Worm (Caenorhabditis elegans): ENCODE results near the gene dhgd-1.
A peak's percentile ranks its signal among the peaks of the same experiment; 100 is the strongest.

dhgd-1 gene

DNA sequence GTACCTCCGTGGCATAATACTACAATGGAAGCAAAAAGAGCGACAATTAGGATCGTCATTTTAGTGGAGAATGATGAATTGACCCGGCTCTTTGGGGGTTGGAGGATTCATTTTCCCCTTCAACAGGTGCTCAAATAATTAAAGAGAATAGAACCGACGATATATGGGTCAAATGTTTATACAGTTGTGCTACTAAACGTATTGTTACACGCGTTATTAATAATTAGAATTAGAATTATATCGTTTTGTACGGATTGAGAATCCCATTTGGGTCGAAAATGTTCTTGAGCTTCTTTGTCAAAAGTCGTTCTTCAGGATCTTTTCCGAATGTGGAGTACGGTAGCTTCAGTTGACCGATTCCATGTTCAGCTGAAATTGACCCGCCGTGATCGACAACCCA is 13.1 kb downstream of the dhgd-1 start, which contains the start of gene Y62F5A.9:
Gene Y62F5A.9 (minus strand): TSS at position 101 of the 400 bp plus-strand sequence.
- TF ChIP-seq che-1 (tag; optimal IDR thresholded peaks at IDR 0.05) (no peak), F13H6.1 (tag; optimal IDR thresholded peaks at IDR 0.05) (no peak), hlh-30 (tag; optimal IDR thresholded peaks at IDR 0.05; ENCODE audit: insufficient read depth) (no peak), gmeb-2 (tag; optimal IDR thresholded peaks at IDR 0.05) (no peak), ttx-3 (tag; optimal IDR thresholded peaks at IDR 0.05) (no peak), dmd-4 (tag; optimal IDR thresholded peaks at IDR 0.05; ENCODE audit: borderline replicate concordance) (no peak), unc-55 (GFP tag; optimal IDR thresholded peaks at IDR 0.05) (no peak), sox-4 (tag; optimal IDR thresholded peaks at IDR 0.05) (no peak), zip-5 (tag; optimal IDR thresholded peaks at IDR 0.05) (no peak), hlh-13 (GFP tag; optimal IDR thresholded peaks at IDR 0.05) (no peak), rnt-1 (tag; optimal IDR thresholded peaks at IDR 0.05) (no peak), dve-1 (tag; optimal IDR thresholded peaks at IDR 0.05) (no peak)

DNA sequence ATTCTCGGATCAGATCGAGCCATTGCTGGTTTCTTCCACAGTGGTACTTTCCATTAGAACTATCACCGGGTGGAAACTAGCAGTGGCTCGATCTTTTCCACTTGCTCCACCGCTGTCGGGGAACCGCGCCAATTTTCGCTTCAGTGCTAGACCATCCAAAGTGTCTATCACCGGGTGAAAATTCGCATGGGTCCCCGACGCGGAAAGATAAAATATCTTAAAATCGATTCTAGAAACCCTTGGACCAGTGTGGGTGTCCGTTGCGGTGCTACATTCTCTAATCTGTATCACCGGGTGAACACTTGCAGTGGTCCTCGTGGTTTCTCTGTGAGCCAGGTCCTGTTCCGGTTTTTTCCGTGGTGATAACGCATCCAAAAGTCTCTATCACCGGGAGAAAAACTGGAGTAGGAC is 14.3 kb downstream of the dhgd-1 start:
- TF ChIP-seq hlh-6 (tag; optimal IDR thresholded peaks at IDR 0.05) (no peak), ama-1 (optimal IDR thresholded peaks at IDR 0.05) (peak; percentile 96)

ce11 chrII:11537115-11537514 is 14.8 kb downstream of the dhgd-1 start:
- TF ChIP-seq hlh-30 (tag; optimal IDR thresholded peaks at IDR 0.05; ENCODE audit: insufficient read depth) (peak; percentile 80), nhr-232 (tag; optimal IDR thresholded peaks at IDR 0.05) (no peak), F13H6.1 (tag; optimal IDR thresholded peaks at IDR 0.05) (no peak), elt-4 (tag; optimal IDR thresholded peaks at IDR 0.05) (no peak), unc-86 (tag; optimal IDR thresholded peaks at IDR 0.05) (no peak), ref-2 (tag; optimal IDR thresholded peaks at IDR 0.05) (peak; percentile 52), C38D4.7 (GFP tag; optimal IDR thresholded peaks at IDR 0.05) (no peak), K09A11.1 (tag; optimal IDR thresholded peaks at IDR 0.05; ENCODE audit: insufficient read depth) (no peak), ztf-16 (tag; optimal IDR thresholded peaks at IDR 0.05) (no peak), ceh-14 (tag; optimal IDR thresholded peaks at IDR 0.05) (peak; percentile 16), npax-4 (tag; optimal IDR thresholded peaks at IDR 0.05) (no peak), hlh-6 (tag; optimal IDR thresholded peaks at IDR 0.05) (no peak), odd-2 (tag; optimal IDR thresholded peaks at IDR 0.05) (no peak), ceh-2 (tag; optimal IDR thresholded peaks at IDR 0.05) (peak; percentile 31), ceh-31 (tag; optimal IDR thresholded peaks at IDR 0.05) (peak; percentile 66), lim-6 (tag; optimal IDR thresholded peaks at IDR 0.05) (no peak), C08G9.2 (tag; optimal IDR thresholded peaks at IDR 0.05) (peak; percentile 33), tbx-2 (tag; optimal IDR thresholded peaks at IDR 0.05) (peak; percentile 13), Y22D7AL.16 (tag; optimal IDR thresholded peaks at IDR 0.05) (no peak), pag-3 (tag; optimal IDR thresholded peaks at IDR 0.05; ENCODE audit: borderline replicate concordance) (no peak), pha-4 (tag; optimal IDR thresholded peaks at IDR 0.05) (no peak), nfya-1 (tag; optimal IDR thresholded peaks at IDR 0.05) (peak; percentile 45), sox-4 (tag; optimal IDR thresholded peaks at IDR 0.05) (no peak), ceh-18 (tag; optimal IDR thresholded peaks at IDR 0.05) (no peak), eyg-1 (tag; optimal IDR thresholded peaks at IDR 0.05) (peak; percentile 60), ceh-45 (GFP tag; IDR thresholded peaks at IDR 0.05) (no peak), pax-1 (tag; optimal IDR thresholded peaks at IDR 0.05) (peak; percentile 28), T23F11.4 (GFP tag; optimal IDR thresholded peaks at IDR 0.05) (peak; percentile 5), mec-3 (tag; optimal IDR thresholded peaks at IDR 0.05; ENCODE audit: borderline replicate concordance) (no peak), hlh-13 (GFP tag; optimal IDR thresholded peaks at IDR 0.05) (no peak), K02D7.2 (tag; optimal IDR thresholded peaks at IDR 0.05) (no peak), gmeb-2 (tag; optimal IDR thresholded peaks at IDR 0.05) (no peak), nhr-11 (tag; optimal IDR thresholded peaks at IDR 0.05) (no peak), ceh-48 (tag; optimal IDR thresholded peaks at IDR 0.05) (peak; percentile 22), unc-55 (GFP tag; optimal IDR thresholded peaks at IDR 0.05) (no peak), fax-1 (tag; optimal IDR thresholded peaks at IDR 0.05) (no peak), rnt-1 (tag; optimal IDR thresholded peaks at IDR 0.05) (peak; percentile 49), ets-4 (tag; optimal IDR thresholded peaks at IDR 0.05) (no peak), pqm-1 (tag; optimal IDR thresholded peaks at IDR 0.05) (no peak), sox-2 (GFP tag; IDR thresholded peaks at IDR 0.05) (no peak), pha-2 (tag; optimal IDR thresholded peaks at IDR 0.05) (no peak), che-1 (tag; optimal IDR thresholded peaks at IDR 0.05) (no peak), syd-9 (tag; optimal IDR thresholded peaks at IDR 0.05) (peak; percentile 32), sdc-2 (tag; optimal IDR thresholded peaks at IDR 0.05) (no peak)

Measured in whole organism, late embryonic.